Worm (Caenorhabditis elegans): ENCODE measurements around the gene arrd-5.

- TF ChIP-seq nfya-1 (tag; optimal IDR thresholded peaks at IDR 0.05), result no peak
- TF ChIP-seq mec-3 (tag; optimal IDR thresholded peaks at IDR 0.05; ENCODE audit: borderline replicate concordance), result no peak
- TF ChIP-seq pqm-1 (tag; optimal IDR thresholded peaks at IDR 0.05), result no peak
- no peak for TF ChIP-seq lin-11 (tag; optimal IDR thresholded peaks at IDR 0.05)
- no peak for TF ChIP-seq dve-1 (tag; optimal IDR thresholded peaks at IDR 0.05)
- no peak for TF ChIP-seq ceh-18 (tag; optimal IDR thresholded peaks at IDR 0.05)
- no peak for TF ChIP-seq F13H6.1 (tag; optimal IDR thresholded peaks at IDR 0.05)
- TF ChIP-seq pat-9 (tag; optimal IDR thresholded peaks at IDR 0.05), result no peak
- TF ChIP-seq ceh-45 (GFP tag; IDR thresholded peaks at IDR 0.05), result no peak
Measured at ce11 chrII:9871061-9871460, 36.0 kb downstream of the arrd-5 start, which contains the start of gene chil-7.

Measured in whole organism, late embryonic.